Worm (Caenorhabditis elegans): ENCODE data around the gene gst-8.
"Not testable (repeated sequence)": the region's sequence is repeated elsewhere in the genome, so short reads cannot be mapped to it uniquely, and the experiment has no call there.

Gene gst-8

DNA sequence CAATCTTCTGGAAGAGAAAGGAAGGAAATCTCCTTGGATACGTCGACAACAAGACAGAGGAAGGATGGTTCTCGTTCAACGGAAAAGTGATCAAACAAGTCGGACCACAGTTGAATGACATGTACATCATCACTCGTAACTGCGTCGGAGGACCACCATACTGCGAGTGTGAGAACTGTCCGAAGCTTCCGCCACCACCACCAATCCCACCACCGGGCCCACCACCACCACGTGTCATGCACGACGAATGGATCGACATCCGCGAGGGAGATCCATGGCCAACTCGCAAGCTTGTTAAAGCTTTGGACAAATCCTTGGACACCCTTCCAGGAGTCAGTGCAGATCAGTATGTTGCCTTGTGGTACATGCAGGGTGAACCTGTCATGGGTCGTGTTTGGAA is 47.8 kb downstream of the gst-8 start:
- no peak for TF ChIP-seq C34B4.2 (tag; optimal IDR thresholded peaks at IDR 0.05)
- no peak for TF ChIP-seq alr-1 (tag; optimal IDR thresholded peaks at IDR 0.05; ENCODE audit: borderline replicate concordance)
- no peak for TF ChIP-seq lin-35 (GFP tag; optimal IDR thresholded peaks at IDR 0.05)
- no peak for TF ChIP-seq nhr-12 (tag; optimal IDR thresholded peaks at IDR 0.05)
- TF ChIP-seq Y116A8C.19 (tag; optimal IDR thresholded peaks at IDR 0.05; ENCODE audit: borderline replicate concordance): no peak
- TF ChIP-seq unc-86 (tag; optimal IDR thresholded peaks at IDR 0.05): no peak
- no peak for TF ChIP-seq sox-4 (tag; optimal IDR thresholded peaks at IDR 0.05)
- TF ChIP-seq mdl-1 (tag; optimal IDR thresholded peaks at IDR 0.05): no peak
- TF ChIP-seq elt-3 (tag; optimal IDR thresholded peaks at IDR 0.05): no peak
- TF ChIP-seq vab-15 (tag; optimal IDR thresholded peaks at IDR 0.05): no peak
- TF ChIP-seq nhr-76 (tag; optimal IDR thresholded peaks at IDR 0.05): no peak
- no peak for TF ChIP-seq tbx-2 (tag; optimal IDR thresholded peaks at IDR 0.05)
- no peak for TF ChIP-seq C04F5.9 (tag; optimal IDR thresholded peaks at IDR 0.05)
- no peak for TF ChIP-seq mef-2 (tag; optimal IDR thresholded peaks at IDR 0.05)
- no peak for TF ChIP-seq egl-13 (tag; optimal IDR thresholded peaks at IDR 0.05)

DNA sequence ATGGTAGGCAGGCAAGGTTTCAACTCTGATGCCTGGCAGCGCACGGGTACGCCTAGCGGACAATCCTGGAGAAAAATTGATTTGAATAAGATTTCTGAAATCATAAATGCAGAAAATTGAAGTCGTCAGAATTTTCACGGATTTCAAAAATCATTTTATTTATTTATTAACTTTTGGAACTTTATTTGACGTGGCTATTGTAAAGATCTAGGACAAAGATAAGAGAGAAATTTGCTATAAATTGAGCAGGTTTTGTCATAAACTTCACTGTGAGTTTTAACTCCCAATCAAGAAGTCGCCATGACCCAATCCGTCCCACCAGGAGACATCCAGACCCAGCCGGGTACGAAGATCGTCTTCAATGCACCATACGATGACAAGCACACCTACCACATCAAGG is 49.2 kb downstream of the gst-8 start, which contains the start of gene msp-152:
Gene msp-152 (plus strand): TSS at position 301 of the 400 bp plus-strand sequence.
- TF ChIP-seq dpl-1 (GFP tag; optimal IDR thresholded peaks at IDR 0.05); aly-2 (tag; optimal IDR thresholded peaks at IDR 0.05); swsn-7 (tag; optimal IDR thresholded peaks at IDR 0.05): not testable (repeated sequence)

All from whole organism, L1 larva.